Worm (Caenorhabditis elegans) whole organism, L1 larva: ENCODE data around the gene ptr-4.
A peak's percentile ranks its signal among the peaks of the same experiment; 100 is the strongest.

Experiments
- C04F5.9 ChIP-seq: sonication (generic microtip); optimal IDR thresholded peaks from 2 replicates; lab custom pipeline; 2016; ENCODE audit warnings: missing genetic modification characterization, missing compliant biosample characterization
- C16A3.4 ChIP-seq: fragments of 150-350 bp; optimal IDR thresholded peaks from 2 replicates; lab custom pipeline; 2014; ENCODE audit warnings: missing biosample characterization, missing genetic modification characterization
- C34B4.2 ChIP-seq: sonication (generic microtip); optimal IDR thresholded peaks from 2 replicates; lab custom pipeline; 2017; ENCODE audit warnings: mild to moderate bottlenecking, missing genetic modification characterization, missing compliant biosample characterization
- aly-2 ChIP-seq: fragments of 150-350 bp; optimal IDR thresholded peaks from 2 replicates; lab custom pipeline; 2014; ENCODE audit warnings: missing biosample characterization, missing genetic modification characterization
- ama-1 ChIP-seq: fragments of 150-350 bp; optimal IDR thresholded peaks from 2 replicates; lab custom pipeline; 2014
- blmp-1 ChIP-seq: fragments of 150-350 bp; optimal IDR thresholded peaks from 2 replicates; lab custom pipeline; 2014; ENCODE audit warnings: missing biosample characterization, missing genetic modification characterization
- ceh-82 ChIP-seq, 3 experiments: fragments of 150-350 bp in 1 of 3; sonication (generic microtip) in 2 of 3; optimal IDR thresholded peaks; 2 replicates each; lab custom pipeline; 2014 to 2017; ENCODE audit warnings: missing biosample characterization in 3 of 3, missing genetic modification characterization in 3 of 3
- dpl-1 ChIP-seq, 3 experiments: fragments of 150-350 bp in 2 of 3; sonication (generic microtip) in 1 of 3; optimal IDR thresholded peaks; 2 replicates each; lab custom pipeline; 2014 to 2017; ENCODE audit warnings: missing biosample characterization in 3 of 3, missing genetic modification characterization in 3 of 3, missing genetic modification reagents in 3 of 3
- dsc-1 ChIP-seq: sonication (generic microtip); optimal IDR thresholded peaks from 2 replicates; lab custom pipeline; 2016; ENCODE audit warnings: mild to moderate bottlenecking, missing genetic modification characterization, missing compliant biosample characterization
- efl-1 ChIP-seq, 4 experiments: fragments of 150-350 bp; optimal IDR thresholded peaks in 3 of 4; peaks in 1 of 4; 1 replicate in 1 of 4; 2 replicates in 3 of 4; lab custom pipeline; 2014; ENCODE audit warnings: missing biosample characterization in 2 of 4, missing genetic modification characterization in 2 of 4, missing genetic modification reagents in 2 of 4
- efl-3 ChIP-seq: fragments of 200-800 bp; sonication (Bioruptor generic); optimal IDR thresholded peaks from 2 replicates; lab custom pipeline; 2018; ENCODE audit warnings: mild to moderate bottlenecking, missing genetic modification characterization, missing compliant biosample characterization
- elt-3 ChIP-seq, 6 experiments: fragments of 150-350 bp in 1 of 6; sonication (generic microtip); optimal IDR thresholded peaks; 2 replicates each; lab custom pipeline; 2017 to 2018; ENCODE audit warnings: missing biosample characterization in 6 of 6, missing genetic modification characterization in 6 of 6, inconsistent platforms in 1 of 6
- fkh-10 ChIP-seq: sonication (generic microtip); optimal IDR thresholded peaks from 2 replicates; lab custom pipeline; 2017; ENCODE audit warnings: missing biosample characterization, missing genetic modification reagents, missing genetic modification characterization
- fkh-4 ChIP-seq: sonication (generic microtip); optimal IDR thresholded peaks from 2 replicates; lab custom pipeline; 2016; ENCODE audit warnings: missing compliant biosample characterization, missing genetic modification characterization, borderline replicate concordance
- fkh-8 ChIP-seq: sonication (generic microtip); optimal IDR thresholded peaks from 2 replicates; lab custom pipeline; 2016; ENCODE audit warnings: mild to moderate bottlenecking, missing genetic modification characterization, missing compliant biosample characterization
- grh-1 ChIP-seq: fragments of 200-800 bp; sonication (Bioruptor generic); IDR thresholded peaks from 2 replicates; pipeline ENCODE4 v1.3.6; 2022; ENCODE audit warnings: missing genetic modification reagents, missing genetic modification characterization, missing compliant biosample characterization
- irx-1 ChIP-seq: sonication (generic microtip); optimal IDR thresholded peaks from 2 replicates; lab custom pipeline; 2016; ENCODE audit warnings: missing genetic modification characterization, missing compliant biosample characterization
- isw-1 ChIP-seq: fragments of 200-800 bp; sonication (Bioruptor generic); IDR thresholded peaks from 2 replicates; pipeline ENCODE4 v1.3.6; 2022; ENCODE audit warnings: missing genetic modification characterization, missing compliant biosample characterization
- jun-1 ChIP-seq: fragments of 150-350 bp; optimal IDR thresholded peaks from 2 replicates; lab custom pipeline; 2014; ENCODE audit warnings: missing biosample characterization, missing genetic modification reagents, missing genetic modification characterization
- lin-13 ChIP-seq: fragments of 150-350 bp; optimal IDR thresholded peaks from 2 replicates; lab custom pipeline; 2014; ENCODE audit warnings: missing biosample characterization, missing genetic modification reagents, missing genetic modification characterization
- lin-14 ChIP-seq: fragments of 200-800 bp; sonication (Bioruptor generic); optimal IDR thresholded peaks from 2 replicates; lab custom pipeline; 2018; ENCODE audit warnings: mild to moderate bottlenecking, missing genetic modification characterization, moderate library complexity, missing compliant biosample characterization
- lin-15B ChIP-seq: fragments of 150-350 bp; sonication (generic microtip); optimal IDR thresholded peaks from 3 replicates; lab custom pipeline; 2014; ENCODE audit warnings: missing biosample characterization, missing genetic modification characterization
- lin-39 ChIP-seq: fragments of 150-350 bp; optimal IDR thresholded peaks from 2 replicates; lab custom pipeline; 2014; ENCODE audit warnings: missing biosample characterization, missing genetic modification reagents, missing genetic modification characterization
- lir-3 ChIP-seq: sonication (generic microtip); optimal IDR thresholded peaks from 2 replicates; lab custom pipeline; 2016; ENCODE audit warnings: mild to moderate bottlenecking, missing genetic modification characterization, moderate library complexity, missing compliant biosample characterization; ENCODE audit not compliant: poor library complexity
- lsy-2 ChIP-seq, 2 experiments: fragments of 150-350 bp; optimal IDR thresholded peaks; 2 replicates each; lab custom pipeline; 2014; ENCODE audit warnings: missing biosample characterization in 2 of 2, missing genetic modification characterization in 2 of 2
- mab-9 ChIP-seq: fragments of 200-800 bp; sonication (Bioruptor generic); IDR thresholded peaks from 2 replicates; pipeline ENCODE4 v1.3.6; 2022; ENCODE audit warnings: missing genetic modification reagents, missing genetic modification characterization, missing compliant biosample characterization
- mdl-1 ChIP-seq, 2 experiments: fragments of 150-350 bp; optimal IDR thresholded peaks; 2 replicates each; lab custom pipeline; 2014 to 2017; ENCODE audit warnings: missing biosample characterization in 2 of 2, missing genetic modification characterization in 2 of 2, inconsistent platforms in 1 of 2
- mep-1 ChIP-seq: fragments of 150-350 bp; optimal IDR thresholded peaks from 2 replicates; lab custom pipeline; 2014; ENCODE audit warnings: missing biosample characterization, missing genetic modification characterization
- nhr-12 ChIP-seq: sonication (generic microtip); optimal IDR thresholded peaks from 2 replicates; lab custom pipeline; 2017; ENCODE audit warnings: missing biosample characterization, missing genetic modification characterization
- nhr-19 ChIP-seq: fragments of 200-800 bp; sonication (Bioruptor generic); conservative IDR thresholded peaks from 2 replicates; pipeline ENCODE4 v1.3.6; 2022; ENCODE audit warnings: missing genetic modification characterization, missing compliant biosample characterization
- nhr-20 ChIP-seq: sonication (generic microtip); optimal IDR thresholded peaks from 2 replicates; lab custom pipeline; 2016; ENCODE audit warnings: mild to moderate bottlenecking, missing genetic modification characterization, missing compliant biosample characterization
- nhr-237 ChIP-seq: fragments of 150-350 bp; optimal IDR thresholded peaks from 2 replicates; lab custom pipeline; 2014; ENCODE audit warnings: missing biosample characterization, missing genetic modification characterization
- nhr-71 ChIP-seq: sonication (generic microtip); optimal IDR thresholded peaks from 2 replicates; lab custom pipeline; 2016; ENCODE audit warnings: mild to moderate bottlenecking, missing genetic modification characterization, moderate library complexity, missing compliant biosample characterization
- nhr-77 ChIP-seq: fragments of 150-350 bp; optimal IDR thresholded peaks from 2 replicates; lab custom pipeline; 2014; ENCODE audit warnings: missing biosample characterization, missing genetic modification characterization
- nhr-84 ChIP-seq: sonication (generic microtip); optimal IDR thresholded peaks from 2 replicates; lab custom pipeline; 2017; ENCODE audit warnings: missing biosample characterization, missing genetic modification characterization
- nhr-85 ChIP-seq: sonication (generic microtip); peaks from one replicate; lab custom pipeline; 2016; ENCODE audit warnings: missing genetic modification characterization, inconsistent platforms, missing compliant biosample characterization
- nhr-90 ChIP-seq: sonication (generic microtip); optimal IDR thresholded peaks from 2 replicates; lab custom pipeline; 2016; ENCODE audit warnings: mild to moderate bottlenecking, missing genetic modification characterization, missing compliant biosample characterization; ENCODE audit not compliant: poor library complexity
- pag-3 ChIP-seq: sonication (generic microtip); optimal IDR thresholded peaks from 2 replicates; lab custom pipeline; 2017; ENCODE audit warnings: missing genetic modification characterization, mild to moderate bottlenecking, missing compliant biosample characterization, antibody characterized with exemption, borderline replicate concordance; ENCODE audit not compliant: insufficient read depth
- pax-3 ChIP-seq: fragments of 200-800 bp; sonication (Bioruptor generic); optimal IDR thresholded peaks from 2 replicates; lab custom pipeline; 2018; ENCODE audit warnings: mild to moderate bottlenecking, missing genetic modification characterization, moderate library complexity, missing compliant biosample characterization
- pqm-1 ChIP-seq: sonication (generic microtip); optimal IDR thresholded peaks from 3 replicates; lab custom pipeline; 2017; ENCODE audit warnings: missing biosample characterization, missing genetic modification characterization
- snpc-4 ChIP-seq: fragments of 150-350 bp; optimal IDR thresholded peaks from 2 replicates; lab custom pipeline; 2014; ENCODE audit warnings: missing biosample characterization, missing genetic modification characterization
- snu-23 ChIP-seq: sonication (generic microtip); optimal IDR thresholded peaks from 2 replicates; lab custom pipeline; 2016; ENCODE audit warnings: missing genetic modification characterization, missing compliant biosample characterization
- sptf-1 ChIP-seq: fragments of 150-350 bp; optimal IDR thresholded peaks from 2 replicates; lab custom pipeline; 2014; ENCODE audit warnings: missing biosample characterization, missing genetic modification characterization
- sup-37 ChIP-seq: fragments of 200-800 bp; sonication (Bioruptor generic); optimal IDR thresholded peaks from 2 replicates; lab custom pipeline; 2018; ENCODE audit warnings: mild to moderate bottlenecking, missing genetic modification characterization, missing compliant biosample characterization
- unc-30 ChIP-seq: sonication (generic microtip); optimal IDR thresholded peaks from 2 replicates; lab custom pipeline; 2017; ENCODE audit warnings: missing biosample characterization, missing genetic modification characterization
- unc-86 ChIP-seq: sonication (generic microtip); optimal IDR thresholded peaks from 2 replicates; lab custom pipeline; 2016; ENCODE audit warnings: missing genetic modification characterization, missing compliant biosample characterization
- unc-98 ChIP-seq: fragments of 200-800 bp; sonication (Bioruptor generic); IDR thresholded peaks from 2 replicates; pipeline ENCODE4 v1.3.6; 2022; ENCODE audit warnings: missing genetic modification characterization, missing compliant biosample characterization
- xbp-1 ChIP-seq: sonication (generic microtip); optimal IDR thresholded peaks from 2 replicates; lab custom pipeline; 2016; ENCODE audit warnings: missing genetic modification characterization, missing compliant biosample characterization
- zip-4 ChIP-seq: fragments of 200-800 bp; sonication (Bioruptor generic); optimal IDR thresholded peaks from 2 replicates; lab custom pipeline; 2018; ENCODE audit warnings: mild to moderate bottlenecking, missing genetic modification characterization, moderate library complexity, missing compliant biosample characterization
- ztf-4 ChIP-seq: fragments of 150-350 bp; optimal IDR thresholded peaks from 2 replicates; lab custom pipeline; 2014; ENCODE audit warnings: missing biosample characterization, missing genetic modification characterization

ptr-4 gene

DNA sequence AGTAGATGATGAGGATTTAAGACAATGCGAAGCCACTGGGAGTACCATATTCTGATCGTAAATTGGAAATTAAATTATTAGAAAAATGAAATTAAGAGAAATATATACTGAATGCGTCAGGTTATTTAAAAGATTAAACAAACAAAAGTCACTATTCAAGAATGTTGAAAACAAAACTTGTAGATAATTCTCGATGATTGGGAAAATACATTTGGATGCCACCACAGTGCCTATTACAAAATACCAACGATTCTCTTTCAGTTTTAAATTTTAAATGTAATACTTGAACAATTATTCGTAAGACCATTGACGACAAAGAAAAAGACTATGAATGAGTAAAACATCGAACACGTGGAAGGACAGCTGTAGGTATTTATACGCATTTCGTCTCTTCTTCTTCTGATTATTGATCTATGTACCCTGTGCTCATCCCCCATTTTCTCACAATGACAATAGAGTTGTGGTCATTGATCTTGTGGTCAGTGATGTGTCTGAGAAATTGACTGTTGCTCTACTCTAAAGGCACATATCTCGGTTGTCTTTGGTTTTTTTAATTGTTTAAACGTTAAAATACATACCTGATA, 45.8 kb downstream of the ptr-4 start, which contains the start of gene C09B8.4:
Gene C09B8.4 (minus strand): TSS at position 51 of the 584 bp plus-strand sequence.
- TF ChIP-seq sptf-1 (tag; lab: Kevin White, UChicago) (no peak), pqm-1 (tag; lab: Kevin White, UChicago) (no peak), C04F5.9 (tag; lab: Kevin White, UChicago) (no peak), snu-23 (GFP tag; lab: Kevin White, UChicago) (peak; percentile 75), nhr-71 (peak; percentile 87), efl-3 (GFP tag; lab: Kevin White, UChicago) (no peak), zip-4 (no peak), fkh-8 (tag; lab: Kevin White, UChicago) (no peak), ceh-82 (tag; optimal IDR thresholded peaks at IDR 0.05; lab: Kevin White, UChicago) (no peak), elt-3 (tag; optimal IDR thresholded peaks at IDR 0.05; lab: Kevin White, UChicago) (no peak), dpl-1 (GFP tag; optimal IDR thresholded peaks at IDR 0.05; lab: Kevin White, UChicago) (no peak), sup-37 (no peak), lin-15B (no peak), unc-98 (GFP tag; lab: Robert Waterston, UW) (no peak), C34B4.2 (tag; lab: Kevin White, UChicago) (no peak), snpc-4 (tag; lab: Kevin White, UChicago) (no peak), fkh-4 (tag; lab: Kevin White, UChicago) (no peak), blmp-1 (tag; lab: Kevin White, UChicago) (no peak), nhr-85 (tag; lab: Kevin White, UChicago) (no peak), isw-1 (GFP tag; lab: Robert Waterston, UW) (no peak), pax-3 (tag; lab: Kevin White, UChicago) (no peak), nhr-77 (tag; lab: Kevin White, UChicago) (no peak), mep-1 (tag; lab: Kevin White, UChicago) (no peak), unc-86 (tag; lab: Kevin White, UChicago) (no peak), mab-9 (GFP tag; lab: Robert Waterston, UW) (no peak), nhr-84 (tag; lab: Kevin White, UChicago) (no peak), unc-30 (tag; lab: Kevin White, UChicago) (no peak), fkh-10 (GFP tag; lab: Kevin White, UChicago) (no peak), efl-1 (optimal IDR thresholded peaks at IDR 0.05; lab: Kevin White, UChicago) (no peak), efl-1 (GFP tag; optimal IDR thresholded peaks at IDR 0.05 in 1 of 2; lab: Kevin White, UChicago) (no peak), ama-1 (lab: Kevin White, UChicago) (no peak), nhr-20 (tag; lab: Kevin White, UChicago) (peak; percentile 63), jun-1 (tag; lab: Kevin White, UChicago) (no peak), lin-39 (no peak), lsy-2 (tag; optimal IDR thresholded peaks at IDR 0.05; lab: Kevin White, UChicago) (peak in 1 of 2 experiments; percentile 18), ztf-4 (tag; lab: Kevin White, UChicago) (no peak), lin-13 (GFP tag; lab: Kevin White, UChicago) (no peak), nhr-19 (GFP tag; lab: Robert Waterston, UW) (peak; percentile 38; the same call in 1 of the 2 replicates), nhr-90 (tag; lab: Kevin White, UChicago) (no peak), xbp-1 (tag; lab: Kevin White, UChicago) (peak; percentile 47), irx-1 (tag; lab: Kevin White, UChicago) (no peak), C16A3.4 (tag; lab: Kevin White, UChicago) (no peak), nhr-12 (tag; lab: Kevin White, UChicago) (no peak), nhr-237 (tag; lab: Kevin White, UChicago) (no peak), dsc-1 (tag; lab: Kevin White, UChicago) (peak; percentile 44), pag-3 (tag; lab: Kevin White, UChicago) (no peak), lin-14 (peak; percentile 55), mdl-1 (tag; optimal IDR thresholded peaks at IDR 0.05; lab: Kevin White, UChicago) (no peak), aly-2 (no peak), grh-1 (GFP tag; lab: Robert Waterston, UW) (no peak), lir-3 (peak; percentile 13)
